Worm (Caenorhabditis elegans) whole organism, L2 larva: ENCODE measurements around the gene abu-2.

Experiments
- C34F6.9 ChIP-seq: fragments of 150-350 bp; optimal IDR thresholded peaks from 2 replicates; lab custom pipeline; 2014; ENCODE audit warnings: missing biosample characterization, missing genetic modification characterization
- F13H6.1 ChIP-seq: sonication (generic microtip); optimal IDR thresholded peaks from 2 replicates; lab custom pipeline; 2016; ENCODE audit warnings: missing genetic modification characterization, missing compliant biosample characterization
- R02D3.7 ChIP-seq: fragments of 150-350 bp; optimal IDR thresholded peaks from 2 replicates; lab custom pipeline; 2014; ENCODE audit warnings: missing biosample characterization, missing genetic modification characterization
- Y55F3AM.14 ChIP-seq: fragments of 200-800 bp; sonication (Bioruptor generic); optimal IDR thresholded peaks from 2 replicates; lab custom pipeline; 2018; ENCODE audit warnings: mild to moderate bottlenecking, missing genetic modification characterization, missing compliant biosample characterization
- ZK546.5 ChIP-seq: sonication (generic microtip); optimal IDR thresholded peaks from 2 replicates; lab custom pipeline; 2017; ENCODE audit warnings: missing biosample characterization, missing genetic modification characterization
- alr-1 ChIP-seq: fragments of 150-350 bp; optimal IDR thresholded peaks from 2 replicates; lab custom pipeline; 2014; ENCODE audit warnings: missing biosample characterization, missing genetic modification characterization
- aly-2 ChIP-seq: fragments of 150-350 bp; optimal IDR thresholded peaks from 2 replicates; lab custom pipeline; 2014; ENCODE audit warnings: missing biosample characterization, missing genetic modification characterization
- ama-1 ChIP-seq: fragments of 150-350 bp; optimal IDR thresholded peaks from 2 replicates; lab custom pipeline; 2018; ENCODE audit warnings: inconsistent platforms
- blmp-1 ChIP-seq: sonication (generic microtip); optimal IDR thresholded peaks from 2 replicates; lab custom pipeline; 2017; ENCODE audit warnings: missing genetic modification characterization, mild to moderate bottlenecking, missing compliant biosample characterization, antibody characterized with exemption, moderate library complexity; ENCODE audit not compliant: insufficient read depth
- ceh-16 ChIP-seq: fragments of 150-350 bp; optimal IDR thresholded peaks from 2 replicates; lab custom pipeline; 2014; ENCODE audit warnings: missing biosample characterization, missing genetic modification characterization
- ceh-82 ChIP-seq: fragments of 150-350 bp; optimal IDR thresholded peaks from 2 replicates; lab custom pipeline; 2014; ENCODE audit warnings: missing biosample characterization, missing genetic modification characterization
- crh-2 ChIP-seq: sonication (generic microtip); optimal IDR thresholded peaks from 2 replicates; lab custom pipeline; 2017; ENCODE audit warnings: missing biosample characterization, missing genetic modification characterization
- dmd-4 ChIP-seq: sonication (generic microtip); optimal IDR thresholded peaks from 2 replicates; lab custom pipeline; 2017; ENCODE audit warnings: missing biosample characterization, missing genetic modification characterization
- egl-27 ChIP-seq: sonication (generic microtip); optimal IDR thresholded peaks from 3 replicates; lab custom pipeline; 2017; ENCODE audit warnings: missing biosample characterization, missing genetic modification reagents, missing genetic modification characterization
- elt-1 ChIP-seq: fragments of 150-350 bp; optimal IDR thresholded peaks from 2 replicates; lab custom pipeline; 2014; ENCODE audit warnings: missing biosample characterization, missing genetic modification characterization
- elt-3 ChIP-seq: sonication (generic microtip); optimal IDR thresholded peaks from 2 replicates; lab custom pipeline; 2017; ENCODE audit warnings: missing biosample characterization, missing genetic modification characterization
- fos-1 ChIP-seq: fragments of 150-350 bp; optimal IDR thresholded peaks from 2 replicates; lab custom pipeline; 2014; ENCODE audit warnings: missing biosample characterization, missing genetic modification characterization
- gmeb-1 ChIP-seq: fragments of 150-350 bp; optimal IDR thresholded peaks from 2 replicates; lab custom pipeline; 2014; ENCODE audit warnings: missing biosample characterization, missing genetic modification characterization
- lin-11 ChIP-seq: fragments of 150-350 bp; sonication (generic microtip); optimal IDR thresholded peaks from 2 replicates; lab custom pipeline; 2014; ENCODE audit warnings: missing biosample characterization, missing genetic modification characterization, inconsistent platforms, mixed read lengths
- lin-13 ChIP-seq: fragments of 150-350 bp; optimal IDR thresholded peaks from 2 replicates; lab custom pipeline; 2014; ENCODE audit warnings: missing biosample characterization, missing genetic modification reagents, missing genetic modification characterization
- lin-39 ChIP-seq: fragments of 150-350 bp; optimal IDR thresholded peaks from 2 replicates; lab custom pipeline; 2014; ENCODE audit warnings: missing biosample characterization, missing genetic modification reagents, missing genetic modification characterization
- lsy-2 ChIP-seq, 2 experiments: fragments of 150-350 bp in 1 of 2; sonication (generic microtip) in 1 of 2; optimal IDR thresholded peaks; 2 replicates each; lab custom pipeline; 2014 to 2017; ENCODE audit warnings: missing biosample characterization in 2 of 2, missing genetic modification characterization in 2 of 2
- mab-5 ChIP-seq: fragments of 150-350 bp; optimal IDR thresholded peaks from 2 replicates; lab custom pipeline; 2014; ENCODE audit warnings: missing biosample characterization, missing genetic modification characterization
- mbf-1 ChIP-seq: sonication (generic microtip); optimal IDR thresholded peaks from 2 replicates; lab custom pipeline; 2017; ENCODE audit warnings: missing biosample characterization, missing genetic modification characterization
- mdl-1 ChIP-seq, 2 experiments: fragments of 150-350 bp in 1 of 2; sonication (generic microtip) in 1 of 2; optimal IDR thresholded peaks; 2 replicates each; lab custom pipeline; 2017; ENCODE audit warnings: missing biosample characterization in 2 of 2, missing genetic modification characterization in 2 of 2
- nhr-10 ChIP-seq: sonication (generic microtip); optimal IDR thresholded peaks from 2 replicates; lab custom pipeline; 2017; ENCODE audit warnings: missing biosample characterization, missing genetic modification characterization
- nhr-11 ChIP-seq: fragments of 150-350 bp; optimal IDR thresholded peaks from 2 replicates; lab custom pipeline; 2014; ENCODE audit warnings: missing biosample characterization, missing genetic modification characterization
- nhr-12 ChIP-seq: fragments of 150-350 bp; optimal IDR thresholded peaks from 2 replicates; lab custom pipeline; 2014; ENCODE audit warnings: missing biosample characterization, missing genetic modification characterization
- nhr-129 ChIP-seq: fragments of 150-350 bp; optimal IDR thresholded peaks from 2 replicates; lab custom pipeline; 2014; ENCODE audit warnings: missing biosample characterization, missing genetic modification characterization
- nhr-21 ChIP-seq: fragments of 150-350 bp; optimal IDR thresholded peaks from 2 replicates; lab custom pipeline; 2014; ENCODE audit warnings: missing biosample characterization, missing genetic modification characterization
- nhr-23 ChIP-seq: fragments of 150-350 bp; optimal IDR thresholded peaks from 2 replicates; lab custom pipeline; 2014; ENCODE audit warnings: missing biosample characterization, missing genetic modification reagents, missing genetic modification characterization
- nhr-237 ChIP-seq: fragments of 150-350 bp; optimal IDR thresholded peaks from 2 replicates; lab custom pipeline; 2014; ENCODE audit warnings: missing biosample characterization, missing genetic modification characterization
- nhr-25 ChIP-seq: fragments of 150-350 bp; sonication (generic microtip); optimal IDR thresholded peaks from 3 replicates; lab custom pipeline; 2014; ENCODE audit warnings: missing biosample characterization, missing genetic modification characterization
- nhr-6 ChIP-seq: fragments of 150-350 bp; optimal IDR thresholded peaks from 2 replicates; lab custom pipeline; 2014; ENCODE audit warnings: missing biosample characterization, missing genetic modification characterization
- nhr-77 ChIP-seq: fragments of 150-350 bp; optimal IDR thresholded peaks from 2 replicates; lab custom pipeline; 2014; ENCODE audit warnings: missing biosample characterization, missing genetic modification characterization
- peb-1 ChIP-seq: fragments of 150-350 bp; optimal IDR thresholded peaks from 2 replicates; lab custom pipeline; 2014; ENCODE audit warnings: missing biosample characterization, missing genetic modification characterization
- sem-4 ChIP-seq: fragments of 150-350 bp; optimal IDR thresholded peaks from 2 replicates; lab custom pipeline; 2014; ENCODE audit warnings: missing biosample characterization, missing genetic modification reagents, missing genetic modification characterization
- skn-1 ChIP-seq: sonication (generic microtip); optimal IDR thresholded peaks from 2 replicates; lab custom pipeline; 2017; ENCODE audit warnings: missing biosample characterization, missing genetic modification characterization
- sma-3 ChIP-seq: sonication (generic microtip); optimal IDR thresholded peaks from 2 replicates; lab custom pipeline; 2016; ENCODE audit warnings: missing genetic modification reagents, missing genetic modification characterization, missing compliant biosample characterization
- sma-9 ChIP-seq, 2 experiments: fragments of 150-350 bp in 1 of 2; sonication (generic microtip) in 1 of 2; optimal IDR thresholded peaks; 2 replicates each; lab custom pipeline; 2014 to 2016; ENCODE audit warnings: missing genetic modification characterization in 2 of 2, mild to moderate bottlenecking in 1 of 2, missing biosample characterization in 1 of 2, missing compliant biosample characterization in 1 of 2, missing genetic modification reagents in 1 of 2, moderate library complexity in 1 of 2
- snpc-4 ChIP-seq: fragments of 150-350 bp; optimal IDR thresholded peaks from 2 replicates; lab custom pipeline; 2014; ENCODE audit warnings: missing biosample characterization, missing genetic modification characterization
- unc-39 ChIP-seq: fragments of 150-350 bp; optimal IDR thresholded peaks from 2 replicates; lab custom pipeline; 2014; ENCODE audit warnings: missing biosample characterization, missing genetic modification characterization
- unc-55 ChIP-seq: fragments of 150-350 bp; sonication (generic microtip); optimal IDR thresholded peaks from 3 replicates; lab custom pipeline; 2014; ENCODE audit warnings: missing biosample characterization, missing genetic modification reagents, missing genetic modification characterization
- unc-62 ChIP-seq: fragments of 150-350 bp; optimal IDR thresholded peaks from 2 replicates; lab custom pipeline; 2014; ENCODE audit warnings: missing biosample characterization, missing genetic modification reagents, missing genetic modification characterization
- zag-1 ChIP-seq: fragments of 150-350 bp; optimal IDR thresholded peaks from 2 replicates; lab custom pipeline; 2014; ENCODE audit warnings: missing biosample characterization, missing genetic modification characterization
- ztf-1 ChIP-seq: fragments of 200-800 bp; sonication (Bioruptor generic); conservative IDR thresholded peaks from 2 replicates; pipeline ENCODE4 v1.3.6; 2022; ENCODE audit warnings: missing genetic modification characterization, missing compliant biosample characterization
- ztf-11 ChIP-seq: sonication (generic microtip); optimal IDR thresholded peaks from 2 replicates; lab custom pipeline; 2017; ENCODE audit warnings: missing biosample characterization, missing genetic modification characterization
- ztf-4 ChIP-seq: fragments of 150-350 bp; optimal IDR thresholded peaks from 2 replicates; lab custom pipeline; 2014; ENCODE audit warnings: missing biosample characterization, missing genetic modification characterization

The abu-2 gene

DNA sequence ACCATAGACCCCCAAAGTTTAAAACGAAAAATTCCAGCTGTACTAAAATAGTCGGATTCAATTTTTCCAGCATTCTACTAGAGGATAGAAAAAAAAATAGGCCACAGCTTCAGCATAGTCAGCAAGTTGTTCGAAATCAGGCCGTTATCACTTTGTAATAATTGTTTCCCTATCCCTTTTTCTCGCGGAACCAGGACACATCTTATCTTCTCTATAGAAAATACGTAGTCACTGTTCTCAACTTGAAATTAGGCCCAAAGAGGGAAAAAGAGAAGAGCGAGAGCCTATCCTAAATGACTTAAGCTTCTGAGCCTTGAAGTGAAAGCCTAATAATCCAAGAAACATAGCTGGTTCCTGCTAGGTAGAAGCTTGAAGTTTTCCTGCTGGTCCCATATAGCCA is 35.2 kb upstream of the abu-2 start:
- no peak for TF ChIP-seq snpc-4 (tag; lab: Kevin White, UChicago)
- TF ChIP-seq nhr-25, result no peak
- peak in 1 of 2 experiments; percentile 47 for TF ChIP-seq lsy-2 (tag; optimal IDR thresholded peaks at IDR 0.05; lab: Kevin White, UChicago)
- no peak for TF ChIP-seq skn-1 (tag; lab: Kevin White, UChicago)
- no peak for TF ChIP-seq lin-13 (GFP tag; lab: Kevin White, UChicago)
- TF ChIP-seq sem-4 (tag; lab: Kevin White, UChicago), result no peak
- TF ChIP-seq R02D3.7 (tag; lab: Kevin White, UChicago), result no peak
- TF ChIP-seq nhr-23 (tag; lab: Kevin White, UChicago), result no peak
- TF ChIP-seq mdl-1 (tag; optimal IDR thresholded peaks at IDR 0.05; lab: Kevin White, UChicago), result no peak
- no peak for TF ChIP-seq gmeb-1 (tag; lab: Kevin White, UChicago)
- TF ChIP-seq elt-1 (tag; lab: Kevin White, UChicago), result no peak
- TF ChIP-seq nhr-77 (tag; lab: Kevin White, UChicago), result no peak
- peak; percentile 43 for TF ChIP-seq sma-9 (GFP tag; optimal IDR thresholded peaks at IDR 0.05; lab: Kevin White, UChicago)
- no peak for TF ChIP-seq sma-9 (tag; optimal IDR thresholded peaks at IDR 0.05; lab: Kevin White, UChicago)
- no peak for TF ChIP-seq unc-62 (GFP tag; lab: Kevin White, UChicago)
- peak; percentile 45 for TF ChIP-seq crh-2
- TF ChIP-seq fos-1 (tag; lab: Kevin White, UChicago), result no peak
- no peak for TF ChIP-seq elt-3
- TF ChIP-seq nhr-12 (tag; lab: Kevin White, UChicago), result no peak
- TF ChIP-seq peb-1, result no peak
- no peak for TF ChIP-seq alr-1 (tag; lab: Kevin White, UChicago)
- no peak for TF ChIP-seq lin-39 (tag; lab: Kevin White, UChicago)
- TF ChIP-seq ZK546.5 (tag; lab: Kevin White, UChicago), result no peak
- no peak for TF ChIP-seq aly-2
- no peak for TF ChIP-seq ztf-11 (tag; lab: Kevin White, UChicago)
- TF ChIP-seq nhr-11 (tag; lab: Kevin White, UChicago), result no peak
- TF ChIP-seq mab-5 (tag; lab: Kevin White, UChicago), result no peak
- TF ChIP-seq nhr-6 (tag; lab: Kevin White, UChicago), result no peak
- TF ChIP-seq mbf-1 (tag; lab: Kevin White, UChicago), result no peak
- no peak for TF ChIP-seq unc-39 (tag; lab: Kevin White, UChicago)
- no peak for TF ChIP-seq zag-1 (tag; lab: Kevin White, UChicago)
- TF ChIP-seq lin-11 (tag; lab: Kevin White, UChicago), result no peak
- TF ChIP-seq ztf-4 (tag; lab: Kevin White, UChicago), result peak; percentile 53
- no peak for TF ChIP-seq Y55F3AM.14 (GFP tag; lab: Kevin White, UChicago)
- TF ChIP-seq unc-55 (GFP tag; lab: Kevin White, UChicago), result no peak
- TF ChIP-seq C34F6.9 (tag; lab: Kevin White, UChicago), result no peak
- peak; percentile 8 for TF ChIP-seq ceh-16 (tag; lab: Kevin White, UChicago)
- TF ChIP-seq ama-1 (lab: Kevin White, UChicago), result peak; percentile 64
- no peak for TF ChIP-seq blmp-1 (tag; lab: Kevin White, UChicago)
- no peak for TF ChIP-seq nhr-10
- TF ChIP-seq sma-3, result peak; percentile 16
- TF ChIP-seq F13H6.1 (tag; lab: Kevin White, UChicago), result peak; percentile 4
- TF ChIP-seq egl-27 (tag; lab: Kevin White, UChicago), result no peak
- TF ChIP-seq nhr-129, result peak; percentile 14
- TF ChIP-seq ztf-1 (GFP tag; lab: Robert Waterston, UW), result no peak
- peak; percentile 29 for TF ChIP-seq nhr-21 (tag; lab: Kevin White, UChicago)
- no peak for TF ChIP-seq ceh-82 (tag; lab: Kevin White, UChicago)
- TF ChIP-seq nhr-237 (tag; lab: Kevin White, UChicago), result no peak
- TF ChIP-seq dmd-4 (tag; lab: Kevin White, UChicago), result no peak
